Worm (Caenorhabditis elegans) whole organism, L4 larva: ENCODE measurements around the gene Y49F6B.13.

ENCODE experiments used
- F37D6.2 ChIP-seq: sonication (generic microtip); optimal IDR thresholded peaks from 2 replicates; lab custom pipeline; 2016; ENCODE audit warnings: mild to moderate bottlenecking, missing genetic modification characterization, missing compliant biosample characterization
- F44E2.7 ChIP-seq: fragments of 200-800 bp; sonication (Bioruptor generic); IDR thresholded peaks from 2 replicates; pipeline ENCODE4 v2.1.2; 2022; ENCODE audit warnings: missing genetic modification characterization, missing compliant biosample characterization
- F49E8.2 ChIP-seq: sonication (generic microtip); optimal IDR thresholded peaks from 2 replicates; lab custom pipeline; 2016; ENCODE audit warnings: missing compliant biosample characterization, mild to moderate bottlenecking, missing genetic modification characterization, borderline replicate concordance
- Y105C5A.15 ChIP-seq: fragments of 200-800 bp; sonication (Bioruptor generic); IDR thresholded peaks from 2 replicates; pipeline ENCODE4 v1.3.6; 2022; ENCODE audit warnings: missing genetic modification characterization, missing compliant biosample characterization
- Y75B8A.6 ChIP-seq: fragments of 200-800 bp; sonication (Bioruptor generic); IDR thresholded peaks from 2 replicates; pipeline ENCODE4 v1.3.6; 2022; ENCODE audit warnings: missing genetic modification reagents, missing genetic modification characterization, missing compliant biosample characterization
- ZK337.2 ChIP-seq: fragments of 200-800 bp; sonication (Bioruptor generic); IDR thresholded peaks from 2 replicates; pipeline ENCODE4 v1.3.6; 2022; ENCODE audit warnings: missing genetic modification reagents, missing genetic modification characterization, missing compliant biosample characterization
- aly-2 ChIP-seq: sonication (generic microtip); optimal IDR thresholded peaks from 2 replicates; lab custom pipeline; 2018; ENCODE audit warnings: missing biosample characterization, missing genetic modification characterization
- arid-1 ChIP-seq: fragments of 200-800 bp; sonication (Bioruptor generic); conservative IDR thresholded peaks from 2 replicates; pipeline ENCODE4 v1.3.6; 2022; ENCODE audit warnings: missing genetic modification reagents, missing genetic modification characterization, missing compliant biosample characterization
- attf-4 ChIP-seq: sonication (generic microtip); optimal IDR thresholded peaks from 3 replicates; lab custom pipeline; 2017; ENCODE audit warnings: missing biosample characterization, missing genetic modification characterization
- ceh-28 ChIP-seq: fragments of 150-350 bp; optimal IDR thresholded peaks from 2 replicates; lab custom pipeline; 2014; ENCODE audit warnings: missing biosample characterization, missing genetic modification reagents, missing genetic modification characterization
- ceh-32 ChIP-seq: sonication (generic microtip); optimal IDR thresholded peaks from 2 replicates; lab custom pipeline; 2016; ENCODE audit warnings: mild to moderate bottlenecking, missing genetic modification characterization, missing compliant biosample characterization; ENCODE audit not compliant: poor library complexity
- ceh-62 ChIP-seq: sonication (generic microtip); optimal IDR thresholded peaks from 2 replicates; lab custom pipeline; 2017; ENCODE audit warnings: missing biosample characterization, missing genetic modification characterization
- ctbp-1 ChIP-seq: fragments of 200-800 bp; sonication (Bioruptor generic); IDR thresholded peaks from 2 replicates; pipeline ENCODE4 v1.3.6; 2022; ENCODE audit warnings: missing genetic modification reagents, missing genetic modification characterization, missing compliant biosample characterization
- daf-16 ChIP-seq, 3 experiments: sonication (generic microtip); optimal IDR thresholded peaks; 2 replicates each; lab custom pipeline; 2016 to 2017; ENCODE audit warnings: missing genetic modification characterization in 3 of 3, missing genetic modification reagents in 3 of 3, mild to moderate bottlenecking in 2 of 3, missing compliant biosample characterization in 2 of 3, missing biosample characterization in 1 of 3, moderate library complexity in 1 of 3
- dpl-1 ChIP-seq: fragments of 150-350 bp; optimal IDR thresholded peaks from 2 replicates; lab custom pipeline; 2014; ENCODE audit warnings: missing biosample characterization, missing genetic modification reagents, missing genetic modification characterization
- dve-1 ChIP-seq: sonication (generic microtip); optimal IDR thresholded peaks from 2 replicates; lab custom pipeline; 2017; ENCODE audit warnings: antibody characterized with exemption, mild to moderate bottlenecking, missing genetic modification characterization, missing compliant biosample characterization; ENCODE audit not compliant: insufficient read depth
- egl-43 ChIP-seq: fragments of 200-800 bp; sonication (Bioruptor generic); IDR thresholded peaks from 2 replicates; pipeline ENCODE4 v1.3.6; 2022; ENCODE audit warnings: missing genetic modification reagents, missing genetic modification characterization, missing compliant biosample characterization
- fos-1 ChIP-seq: fragments of 150-350 bp; optimal IDR thresholded peaks from 2 replicates; lab custom pipeline; 2014; ENCODE audit warnings: missing biosample characterization, missing genetic modification characterization
- hif-1 ChIP-seq, 2 experiments: sonication (generic microtip); optimal IDR thresholded peaks; 2 replicates each; lab custom pipeline; 2016 to 2017; ENCODE audit warnings: missing compliant biosample characterization in 2 of 2, missing genetic modification characterization in 2 of 2, missing genetic modification reagents in 2 of 2, missing genotype in 2 of 2, mild to moderate bottlenecking in 1 of 2
- hmg-1.1 ChIP-seq: fragments of 200-800 bp; sonication (Bioruptor generic); IDR thresholded peaks from 2 replicates; pipeline ENCODE4 v1.3.6; 2022; ENCODE audit warnings: missing genetic modification reagents, missing genetic modification characterization, missing compliant biosample characterization
- lim-7 ChIP-seq: fragments of 200-800 bp; sonication (Bioruptor generic); IDR thresholded peaks from 2 replicates; pipeline ENCODE4 v1.3.6; 2022; ENCODE audit warnings: missing genetic modification characterization, missing compliant biosample characterization
- lin-15B ChIP-seq: fragments of 150-350 bp; sonication (generic microtip); optimal IDR thresholded peaks from 3 replicates; lab custom pipeline; 2014; ENCODE audit warnings: missing biosample characterization, missing genetic modification characterization
- lin-39 ChIP-seq: fragments of 150-350 bp; optimal IDR thresholded peaks from 2 replicates; lab custom pipeline; 2014; ENCODE audit warnings: missing biosample characterization, missing genetic modification reagents, missing genetic modification characterization
- lir-3 ChIP-seq: sonication (generic microtip); optimal IDR thresholded peaks from 2 replicates; lab custom pipeline; 2016; ENCODE audit warnings: mild to moderate bottlenecking, missing genetic modification characterization, missing compliant biosample characterization
- lsy-2 ChIP-seq, 2 experiments: fragments of 150-350 bp in 1 of 2; sonication (generic microtip) in 1 of 2; optimal IDR thresholded peaks; 2 replicates each; lab custom pipeline; 2014 to 2017; ENCODE audit warnings: missing biosample characterization in 2 of 2, missing genetic modification characterization in 2 of 2
- madf-9 ChIP-seq: fragments of 200-800 bp; sonication (Bioruptor generic); conservative IDR thresholded peaks from 2 replicates; pipeline ENCODE4 v1.3.6; 2022; ENCODE audit warnings: missing genetic modification reagents, missing genetic modification characterization, missing compliant biosample characterization
- mdt-29 ChIP-seq: fragments of 200-800 bp; sonication (Bioruptor generic); IDR thresholded peaks from 2 replicates; pipeline ENCODE4 v1.3.6; 2022; ENCODE audit warnings: missing genetic modification reagents, missing genetic modification characterization, missing compliant biosample characterization
- mes-2 ChIP-seq: sonication (generic microtip); optimal IDR thresholded peaks from 2 replicates; lab custom pipeline; 2016; ENCODE audit warnings: missing genotype, mild to moderate bottlenecking, missing genetic modification characterization, missing compliant biosample characterization; ENCODE audit not compliant: poor library complexity, severe bottlenecking
- mxl-2 ChIP-seq: fragments of 200-800 bp; sonication (Bioruptor generic); conservative IDR thresholded peaks from 2 replicates; pipeline ENCODE4 v1.3.6; 2022; ENCODE audit warnings: missing genetic modification reagents, missing genetic modification characterization, missing compliant biosample characterization
- mxl-3 ChIP-seq: fragments of 200-800 bp; sonication (Bioruptor generic); optimal IDR thresholded peaks from 2 replicates; lab custom pipeline; 2018; ENCODE audit warnings: mild to moderate bottlenecking, missing genetic modification characterization, missing compliant biosample characterization
- nhr-102 ChIP-seq: sonication (generic microtip); optimal IDR thresholded peaks from 2 replicates; lab custom pipeline; 2016; ENCODE audit warnings: mild to moderate bottlenecking, missing genetic modification characterization, moderate library complexity, missing compliant biosample characterization
- nhr-111 ChIP-seq: fragments of 200-800 bp; sonication (Bioruptor generic); optimal IDR thresholded peaks from 2 replicates; lab custom pipeline; 2018; ENCODE audit warnings: mild to moderate bottlenecking, missing genetic modification characterization, missing compliant biosample characterization
- nhr-237 ChIP-seq: sonication (generic microtip); optimal IDR thresholded peaks from 2 replicates; lab custom pipeline; 2017; ENCODE audit warnings: missing biosample characterization, missing genetic modification characterization
- nhr-25 ChIP-seq: sonication (generic microtip); optimal IDR thresholded peaks from 2 replicates; lab custom pipeline; 2017; ENCODE audit warnings: missing genetic modification characterization, mild to moderate bottlenecking, missing compliant biosample characterization, antibody characterized with exemption, moderate library complexity, borderline replicate concordance; ENCODE audit not compliant: insufficient read depth
- nhr-41 ChIP-seq: fragments of 200-800 bp; sonication (Bioruptor generic); IDR thresholded peaks from 2 replicates; pipeline ENCODE4 v1.3.6; 2022; ENCODE audit warnings: missing genetic modification reagents, missing genetic modification characterization, missing compliant biosample characterization
- nhr-77 ChIP-seq: fragments of 150-350 bp; optimal IDR thresholded peaks from 2 replicates; lab custom pipeline; 2014; ENCODE audit warnings: missing biosample characterization, missing genetic modification characterization
- php-3 ChIP-seq: fragments of 200-800 bp; sonication (Bioruptor generic); IDR thresholded peaks from 2 replicates; pipeline ENCODE4 v1.3.6; 2022; ENCODE audit warnings: missing genetic modification reagents, missing genetic modification characterization, missing compliant biosample characterization
- pqm-1 ChIP-seq: sonication (generic microtip); optimal IDR thresholded peaks from 2 replicates; lab custom pipeline; 2017; ENCODE audit warnings: missing biosample characterization, missing genetic modification characterization
- saeg-2 ChIP-seq: fragments of 200-800 bp; sonication (Bioruptor generic); IDR thresholded peaks from 2 replicates; pipeline ENCODE4 v1.3.6; 2022; ENCODE audit warnings: missing genetic modification reagents, missing genetic modification characterization, missing compliant biosample characterization
- sdz-12 ChIP-seq: fragments of 200-800 bp; sonication (Bioruptor generic); optimal IDR thresholded peaks from 2 replicates; lab custom pipeline; 2018; ENCODE audit warnings: mild to moderate bottlenecking, missing genetic modification characterization, missing compliant biosample characterization
- snpc-1.2 ChIP-seq: fragments of 200-800 bp; sonication (Bioruptor generic); IDR thresholded peaks from 2 replicates; pipeline ENCODE4 v1.3.6; 2022; ENCODE audit warnings: missing genetic modification reagents, missing genetic modification characterization, missing compliant biosample characterization
- spr-3 ChIP-seq: fragments of 200-800 bp; sonication (Bioruptor generic); optimal IDR thresholded peaks from 2 replicates; lab custom pipeline; 2018; ENCODE audit warnings: mild to moderate bottlenecking, missing genetic modification characterization, missing compliant biosample characterization
- tra-1 ChIP-seq: fragments of 200-800 bp; sonication (Bioruptor generic); IDR thresholded peaks from 2 replicates; pipeline ENCODE4 v1.3.6; 2022; ENCODE audit warnings: missing genetic modification reagents, missing genetic modification characterization, missing compliant biosample characterization
- vab-7 ChIP-seq: fragments of 200-800 bp; sonication (Bioruptor generic); IDR thresholded peaks from 2 replicates; pipeline ENCODE4 v1.3.6; 2022; ENCODE audit warnings: missing genetic modification reagents, missing genetic modification characterization, missing compliant biosample characterization
- zfp-3 ChIP-seq: fragments of 200-800 bp; sonication (Bioruptor generic); conservative IDR thresholded peaks from 2 replicates; pipeline ENCODE4 v1.3.6; 2022; ENCODE audit warnings: missing genetic modification reagents, missing genetic modification characterization, missing compliant biosample characterization
- zip-2 ChIP-seq: fragments of 150-350 bp; optimal IDR thresholded peaks from 2 replicates; lab custom pipeline; 2014; ENCODE audit warnings: missing biosample characterization, missing genetic modification characterization
- ztf-11 ChIP-seq: fragments of 150-350 bp; optimal IDR thresholded peaks from 2 replicates; lab custom pipeline; 2014; ENCODE audit warnings: missing biosample characterization, missing genetic modification characterization
- ztf-7 ChIP-seq: fragments of 150-350 bp; optimal IDR thresholded peaks from 2 replicates; lab custom pipeline; 2014; ENCODE audit warnings: missing biosample characterization, missing genetic modification characterization

Y49F6B.13 gene

DNA sequence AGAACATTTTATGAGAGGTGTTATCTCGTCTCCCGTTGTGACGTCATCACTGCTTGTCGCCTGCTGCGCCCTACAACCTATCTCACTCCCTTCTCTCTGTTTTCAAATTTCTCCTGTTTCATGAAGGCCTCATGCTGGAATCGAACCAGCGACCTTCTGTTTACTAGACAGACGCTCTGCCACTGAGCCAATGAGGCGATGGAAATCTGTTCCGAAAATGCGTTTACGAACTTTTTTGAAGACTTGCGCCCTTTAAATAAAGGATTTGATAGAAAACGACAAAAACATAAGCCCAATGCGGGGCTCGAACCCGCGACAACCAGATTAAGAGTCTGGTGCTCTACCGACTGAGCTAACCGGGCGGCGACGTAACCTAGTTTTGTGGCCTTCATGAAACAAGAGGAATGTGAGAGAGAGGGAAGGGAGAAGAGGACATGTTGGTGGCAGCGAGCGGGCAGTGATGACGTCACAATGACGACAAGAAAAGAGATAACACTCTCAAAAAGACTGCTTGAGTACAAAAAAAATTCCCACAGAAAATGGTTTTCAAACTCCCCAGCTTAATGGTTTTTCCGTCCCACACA lies 47.5 kb upstream of the Y49F6B.13 start, which contains the start of gene clec-126 (continued):
- peak; percentile 99 for TF ChIP-seq dve-1 (tag; lab: Kevin White, UChicago)
- 0 out of 2 replicates have a peak, but pooled peaks have one; percentile 12 for TF ChIP-seq mxl-2
- no peak for TF ChIP-seq nhr-25
- peak; percentile 47 for TF ChIP-seq dpl-1 (GFP tag; lab: Kevin White, UChicago)
- TF ChIP-seq lir-3 (tag; lab: Kevin White, UChicago), result peak; percentile 74
- TF ChIP-seq snpc-1.2 (GFP tag; lab: Robert Waterston, UW), result peak; percentile 73
- peak; percentile 63 for TF ChIP-seq mxl-3 (GFP tag; lab: Kevin White, UChicago)
- TF ChIP-seq saeg-2, result no peak
- no peak for TF ChIP-seq F44E2.7 (GFP tag; lab: Robert Waterston, UW)
- TF ChIP-seq lsy-2 (tag; optimal IDR thresholded peaks at IDR 0.05; lab: Kevin White, UChicago), result peak; percentile 27 to 85
- TF ChIP-seq spr-3 (GFP tag; lab: Kevin White, UChicago), result peak; percentile 38
- TF ChIP-seq nhr-237 (tag; lab: Kevin White, UChicago), result no peak
- peak; percentile 77 for TF ChIP-seq madf-9 (GFP tag; lab: Robert Waterston, UW)
- no peak for TF ChIP-seq ceh-62 (tag; lab: Kevin White, UChicago)
- peak; percentile 11 for TF ChIP-seq nhr-111 (GFP tag; lab: Kevin White, UChicago)
- TF ChIP-seq ceh-32 (tag; lab: Kevin White, UChicago), result no peak
- TF ChIP-seq attf-4 (tag; lab: Kevin White, UChicago), result no peak
- peak; percentile 91 for TF ChIP-seq egl-43 (GFP tag; lab: Robert Waterston, UW)
- TF ChIP-seq sdz-12 (GFP tag; lab: Kevin White, UChicago), result peak; percentile 34
- TF ChIP-seq arid-1, result peak; percentile 31; the same call in 1 of the 2 replicates
- TF ChIP-seq F49E8.2 (tag; lab: Kevin White, UChicago), result peak; percentile 65
- TF ChIP-seq mdt-29, result 0 out of 2 replicates have a peak, but pooled peaks have one; percentile 63
- TF ChIP-seq F37D6.2 (tag; lab: Kevin White, UChicago), result peak; percentile 63
- TF ChIP-seq pqm-1 (tag; lab: Kevin White, UChicago), result no peak
- peak; percentile 74 for TF ChIP-seq nhr-77
- TF ChIP-seq nhr-41, result no peak; the same call in 1 of the 2 replicates
- TF ChIP-seq mes-2, result peak; percentile 58
- peak; percentile 77 for TF ChIP-seq lim-7 (GFP tag; lab: Robert Waterston, UW)
- peak; percentile 85 to 94 for TF ChIP-seq daf-16 (GFP tag; optimal IDR thresholded peaks at IDR 0.05; lab: Kevin White, UChicago)
- TF ChIP-seq daf-16 (tag; optimal IDR thresholded peaks at IDR 0.05; lab: Kevin White, UChicago), result peak; percentile 96
- no peak for TF ChIP-seq aly-2 (tag; lab: Kevin White, UChicago)
- peak; percentile 31; the same call in 1 of the 2 replicates for TF ChIP-seq Y105C5A.15
- TF ChIP-seq nhr-102 (tag; lab: Kevin White, UChicago), result peak; percentile 89
- TF ChIP-seq ZK337.2 (GFP tag; lab: Robert Waterston, UW), result no peak
- peak; percentile 71; the same call in 1 of the 2 replicates for TF ChIP-seq tra-1
- no peak for TF ChIP-seq fos-1 (tag; lab: Kevin White, UChicago)
- TF ChIP-seq ztf-11 (tag; lab: Kevin White, UChicago), result no peak
- TF ChIP-seq ctbp-1 (GFP tag; lab: Robert Waterston, UW), result peak; percentile 74
- TF ChIP-seq ceh-28 (tag; lab: Kevin White, UChicago), result no peak
- peak; percentile 59 for TF ChIP-seq ztf-7 (tag; lab: Kevin White, UChicago)
- no peak; the same call in 1 of the 2 replicates for TF ChIP-seq php-3 (GFP tag; lab: Robert Waterston, UW)
- 0 out of 2 replicates have a peak, but pooled peaks have one; percentile 11 for TF ChIP-seq zfp-3 (GFP tag; lab: Robert Waterston, UW)
- peak in 1 of 2 experiments; percentile 45 for TF ChIP-seq hif-1 (tag; optimal IDR thresholded peaks at IDR 0.05; lab: Kevin White, UChicago)
- TF ChIP-seq hmg-1.1 (GFP tag; lab: Robert Waterston, UW), result peak; percentile 84
- peak; percentile 80 for TF ChIP-seq vab-7 (GFP tag; lab: Robert Waterston, UW)
- TF ChIP-seq Y75B8A.6 (GFP tag; lab: Robert Waterston, UW), result no peak; the same call in 1 of the 2 replicates
- no peak for TF ChIP-seq lin-39 (tag; lab: Kevin White, UChicago)
- peak; percentile 65 for TF ChIP-seq zip-2 (tag; lab: Kevin White, UChicago)
- TF ChIP-seq lin-15B (tag; lab: Kevin White, UChicago), result no peak
